Worm (Caenorhabditis elegans) whole organism, midembryonic: Measurements from ENCODE around the gene ugt-29.

ENCODE experiments used
- T22C8.4 ChIP-seq: fragments of 200-800 bp; sonication (Bioruptor generic); IDR thresholded peaks from 2 replicates; pipeline ENCODE4 v1.3.6; 2022; ENCODE audit warnings: missing genetic modification characterization, missing compliant biosample characterization
- cog-1 ChIP-seq: sonication (generic microtip); optimal IDR thresholded peaks from 2 replicates; lab custom pipeline; 2016; ENCODE audit warnings: missing genetic modification characterization, missing compliant biosample characterization
- flt-1 ChIP-seq: fragments of 200-800 bp; sonication (Bioruptor generic); IDR thresholded peaks from 2 replicates; pipeline ENCODE4 v1.3.6; 2022; ENCODE audit warnings: missing genetic modification characterization, missing compliant biosample characterization
- klf-2 ChIP-seq: fragments of 200-800 bp; sonication (Bioruptor generic); conservative IDR thresholded peaks from 2 replicates; pipeline ENCODE4 v1.3.6; 2022; ENCODE audit warnings: missing genetic modification reagents, missing genetic modification characterization, missing compliant biosample characterization
- med-1 ChIP-seq: sonication (generic microtip); optimal IDR thresholded peaks from 2 replicates; lab custom pipeline; 2017; ENCODE audit warnings: missing genetic modification characterization, mild to moderate bottlenecking, missing compliant biosample characterization, antibody characterized with exemption, missing genetic modification reagents; ENCODE audit not compliant: insufficient read depth
- ref-1 ChIP-seq: fragments of 200-800 bp; sonication (Bioruptor generic); conservative IDR thresholded peaks from 2 replicates; pipeline ENCODE4 v1.3.6; 2022; ENCODE audit warnings: missing genetic modification reagents, missing genetic modification characterization, missing compliant biosample characterization
- tab-1 ChIP-seq: fragments of 200-800 bp; sonication (Bioruptor generic); IDR thresholded peaks from 2 replicates; pipeline ENCODE4 v1.3.6; 2022; ENCODE audit warnings: missing genetic modification characterization, missing compliant biosample characterization
- ztf-23 ChIP-seq: fragments of 200-800 bp; sonication (Bioruptor generic); IDR thresholded peaks from 2 replicates; pipeline ENCODE4 v1.3.6; 2022; ENCODE audit warnings: missing genetic modification reagents, missing genetic modification characterization, missing compliant biosample characterization
- ztf-29 ChIP-seq: fragments of 200-800 bp; sonication (Bioruptor generic); IDR thresholded peaks from 2 replicates; pipeline ENCODE4 v1.3.6; 2022; ENCODE audit warnings: missing genetic modification reagents, missing genetic modification characterization, missing compliant biosample characterization

ugt-29 gene

ce11 chrV:726573-727483 is 27.4 kb upstream of the ugt-29 start:
- TF ChIP-seq ztf-23 (GFP tag; lab: Robert Waterston, UW) (no peak), tab-1 (no peak), klf-2 (GFP tag; lab: Robert Waterston, UW) (no peak), ref-1 (no peak), ztf-29 (GFP tag; lab: Robert Waterston, UW) (no peak), T22C8.4 (GFP tag; lab: Robert Waterston, UW) (no peak), cog-1 (tag; lab: Kevin White, UChicago) (no peak), flt-1 (no peak)

DNA sequence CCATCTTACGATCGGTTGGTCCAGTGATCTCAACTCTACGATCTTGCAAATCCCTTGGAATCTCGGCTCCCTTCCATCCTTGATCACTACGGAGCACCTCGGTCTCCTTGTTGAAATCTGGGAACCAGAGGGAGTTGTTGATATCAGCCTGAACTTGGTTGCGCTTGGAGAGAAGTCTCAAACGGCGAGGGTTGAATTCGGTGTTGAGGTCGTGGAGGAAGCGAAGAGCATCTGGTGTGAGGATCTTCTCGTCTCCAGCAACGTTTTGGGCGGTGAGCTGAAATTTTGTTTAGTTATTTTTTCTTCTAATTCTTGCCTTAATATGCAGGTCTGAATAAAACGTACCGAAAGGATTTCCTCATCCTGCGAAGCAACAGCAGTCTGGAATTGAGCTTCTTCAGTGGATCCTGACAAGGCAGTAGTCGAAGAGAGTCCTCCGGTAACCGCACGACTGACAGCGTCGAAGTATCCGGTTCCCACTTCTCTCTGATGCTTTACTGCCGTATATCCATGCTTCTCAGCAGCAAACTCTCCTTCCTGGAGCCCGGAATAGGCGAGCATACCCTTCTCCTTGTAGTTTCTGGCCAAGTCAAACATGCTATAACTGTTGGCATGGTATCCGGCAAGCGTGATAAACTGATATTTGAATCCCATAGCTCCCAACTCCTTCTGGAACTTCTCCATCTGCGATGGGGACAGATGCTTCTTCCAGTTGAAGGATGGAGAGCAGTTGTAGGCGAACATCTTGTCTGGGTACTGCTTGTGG is 26.6 kb upstream of the ugt-29 start:
- TF ChIP-seq T22C8.4 (GFP tag; lab: Robert Waterston, UW) (no peak), med-1 (GFP tag; lab: Kevin White, UChicago) (no peak), ref-1 (no peak), klf-2 (GFP tag; lab: Robert Waterston, UW) (no peak), ztf-23 (GFP tag; lab: Robert Waterston, UW) (no peak), flt-1 (no peak)

DNA sequence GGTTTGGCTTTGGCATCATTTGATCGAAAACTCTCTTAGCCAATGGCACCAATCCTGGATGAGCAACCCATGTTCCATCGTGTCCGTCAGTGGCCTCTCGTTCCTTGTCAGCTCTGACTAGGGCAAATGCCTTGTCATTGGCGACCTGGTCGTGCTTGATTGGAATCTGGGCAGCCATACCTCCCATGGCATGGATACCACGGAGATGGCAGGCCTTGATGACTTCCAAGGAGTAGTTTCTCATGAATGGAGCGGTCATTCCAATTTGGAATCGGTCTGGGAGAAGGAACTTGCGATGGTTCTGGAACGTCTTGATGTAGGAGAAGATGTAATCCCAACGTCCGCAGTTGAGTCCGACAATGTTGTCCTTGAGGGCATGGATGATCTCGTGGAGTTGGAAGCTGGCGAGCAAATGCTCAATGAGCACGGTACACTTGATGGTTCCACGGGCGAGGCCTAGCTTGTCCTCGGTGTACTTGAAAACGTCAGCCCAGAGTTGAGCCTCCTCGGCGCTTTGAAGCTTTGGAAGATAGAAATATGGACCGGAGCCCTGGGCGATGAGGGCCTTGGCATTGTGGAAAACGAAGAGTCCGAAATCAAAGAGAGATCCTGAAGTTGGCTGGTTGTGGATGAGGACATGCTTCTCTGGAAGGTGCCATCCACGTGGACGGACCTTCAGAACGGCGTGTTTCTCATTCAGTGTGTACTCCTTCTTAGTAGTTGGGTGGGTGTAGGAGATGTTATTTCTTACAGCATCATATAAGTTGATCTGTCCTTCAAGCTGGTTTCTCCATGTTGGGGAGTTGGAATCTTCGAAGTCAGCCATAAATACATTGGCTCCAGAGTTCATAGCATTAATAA is 25.8 kb upstream of the ugt-29 start:
- TF ChIP-seq flt-1 (0 out of 2 replicates have a peak, but pooled peaks have one; percentile 45), klf-2 (GFP tag; lab: Robert Waterston, UW) (no peak)

ce11 chrV:724470-724890 is 25.1 kb upstream of the ugt-29 start:
- TF ChIP-seq ref-1 (no peak), T22C8.4 (GFP tag; lab: Robert Waterston, UW) (no peak), cog-1 (tag; lab: Kevin White, UChicago) (no peak), klf-2 (GFP tag; lab: Robert Waterston, UW) (no peak), ztf-29 (GFP tag; lab: Robert Waterston, UW) (no peak), med-1 (GFP tag; lab: Kevin White, UChicago) (no peak), flt-1 (no peak)

ce11 chrV:723895-724352 is 24.5 kb upstream of the ugt-29 start, which contains the start of gene fbxb-72:
Gene fbxb-72 (minus strand): TSS chrV:723952.
- TF ChIP-seq tab-1 (no peak), flt-1 (peak; percentile 51; the same call in 1 of the 2 replicates)

ce11 chrV:722889-723288 is 23.5 kb upstream of the ugt-29 start:
- TF ChIP-seq ztf-23 (GFP tag; lab: Robert Waterston, UW) (no peak), tab-1 (no peak), ztf-29 (GFP tag; lab: Robert Waterston, UW) (no peak), cog-1 (tag; lab: Kevin White, UChicago) (no peak), T22C8.4 (GFP tag; lab: Robert Waterston, UW) (no peak), med-1 (GFP tag; lab: Kevin White, UChicago) (no peak), ref-1 (no peak), flt-1 (no peak)

ce11 chrV:719731-720130 is 20.3 kb upstream of the ugt-29 start, which contains the start of gene srbc-40:
Gene srbc-40 (minus strand): TSS chrV:719831.
- TF ChIP-seq ztf-29 (GFP tag; lab: Robert Waterston, UW) (no peak), med-1 (GFP tag; lab: Kevin White, UChicago) (no peak), ztf-23 (GFP tag; lab: Robert Waterston, UW) (no peak), ref-1 (no peak), tab-1 (no peak), flt-1 (no peak), klf-2 (GFP tag; lab: Robert Waterston, UW) (no peak), T22C8.4 (GFP tag; lab: Robert Waterston, UW) (no peak), cog-1 (tag; lab: Kevin White, UChicago) (no peak)

DNA sequence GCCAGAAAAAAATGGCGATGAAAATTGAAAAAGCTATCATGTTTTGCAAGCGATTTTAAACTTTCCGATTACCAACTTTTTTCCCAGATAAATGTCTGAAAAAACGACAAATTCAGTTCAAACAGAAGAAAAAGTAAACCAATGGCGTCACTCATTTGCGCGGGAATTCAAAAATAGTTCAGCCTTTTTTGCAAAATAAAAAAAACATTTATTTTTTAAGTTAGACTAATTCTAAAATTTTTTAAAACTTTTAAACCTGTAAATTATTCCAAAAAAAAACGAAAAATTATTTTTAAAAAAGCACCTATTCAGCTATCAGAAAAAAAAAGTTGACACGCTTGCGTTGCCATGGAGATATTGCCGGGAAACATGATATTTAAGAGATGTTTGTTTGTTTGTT is 13.5 kb upstream of the ugt-29 start, which contains the start of gene cyp-33C11:
cyp-33C11 (minus strand) TSS at position 101 of the 400 bp plus-strand sequence.
- TF ChIP-seq flt-1 (no peak), ztf-23 (GFP tag; lab: Robert Waterston, UW) (no peak), ztf-29 (GFP tag; lab: Robert Waterston, UW) (no peak), cog-1 (tag; lab: Kevin White, UChicago) (no peak), ref-1 (no peak), T22C8.4 (GFP tag; lab: Robert Waterston, UW) (no peak), klf-2 (GFP tag; lab: Robert Waterston, UW) (no peak), tab-1 (no peak), med-1 (GFP tag; lab: Kevin White, UChicago) (no peak)

DNA sequence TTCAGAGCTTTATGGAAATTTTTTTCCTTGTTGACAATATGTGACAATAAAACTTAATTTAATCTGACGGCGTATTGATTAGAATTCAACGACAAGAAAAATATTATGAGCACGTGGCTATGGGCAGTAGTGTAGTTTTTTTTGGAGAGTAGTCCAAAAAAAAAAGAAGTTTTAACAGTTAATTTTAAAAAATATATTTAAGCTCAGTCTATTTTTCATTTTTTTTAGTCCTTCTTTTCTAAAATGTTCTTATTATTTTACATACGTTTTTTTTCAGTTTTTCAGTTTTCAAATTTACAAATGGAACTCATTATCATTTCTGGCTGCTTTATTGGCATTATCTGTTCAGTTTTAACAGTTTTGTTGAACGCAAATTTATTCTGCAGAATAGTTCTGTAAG is 9.4 kb upstream of the ugt-29 start, which contains the start of gene srbc-39:
srbc-39 (plus strand) TSS at position 301 of the 400 bp plus-strand sequence.
- TF ChIP-seq cog-1 (tag; lab: Kevin White, UChicago) (no peak), klf-2 (GFP tag; lab: Robert Waterston, UW) (no peak), ztf-23 (GFP tag; lab: Robert Waterston, UW) (no peak), ref-1 (no peak), tab-1 (no peak), T22C8.4 (GFP tag; lab: Robert Waterston, UW) (no peak), med-1 (GFP tag; lab: Kevin White, UChicago) (no peak), flt-1 (no peak), ztf-29 (GFP tag; lab: Robert Waterston, UW) (no peak)
